Fruit fly (Drosophila melanogaster) whole organism, prepupa: ENCODE data around the gene Prosalpha6.

Experiments used
- Blimp-1 ChIP-seq: fragments of 200-800 bp; sonication (Bioruptor generic); optimal IDR thresholded peaks from 3 replicates; lab custom pipeline; 2017; ENCODE audit warnings: missing biosample characterization, missing genetic modification characterization, mild to moderate bottlenecking, moderate library complexity, missing genetic modification reagents
- CG11762 ChIP-seq: fragments of 200-800 bp; sonication (Bioruptor generic); optimal IDR thresholded peaks from 3 replicates; lab custom pipeline; 2016; ENCODE audit warnings: missing biosample characterization, missing genetic modification characterization; ENCODE audit not compliant: insufficient read depth
- CG15336 ChIP-seq: fragments of 200-800 bp; sonication (Bioruptor generic); IDR thresholded peaks from 2 replicates; pipeline ENCODE4 v1.3.6; 2022; ENCODE audit warnings: missing biosample characterization, missing genetic modification characterization
- CG1621 ChIP-seq: fragments of 200-800 bp; sonication (Bioruptor generic); optimal IDR thresholded peaks from 3 replicates; lab custom pipeline; 2018; ENCODE audit warnings: missing biosample characterization, mild to moderate bottlenecking, missing genetic modification characterization
- CG16779 ChIP-seq: fragments of 200-800 bp; sonication (Bioruptor generic); optimal IDR thresholded peaks from 3 replicates; lab custom pipeline; 2017; ENCODE audit warnings: missing biosample characterization, mild to moderate bottlenecking, missing genetic modification characterization
- CG34406 ChIP-seq: fragments of 200-800 bp; sonication (Bioruptor generic); optimal IDR thresholded peaks from 3 replicates; lab custom pipeline; 2016; ENCODE audit warnings: missing biosample characterization, missing genetic modification characterization
- CG3919 ChIP-seq: fragments of 200-800 bp; sonication (Bioruptor generic); optimal IDR thresholded peaks from 3 replicates; lab custom pipeline; 2016; ENCODE audit warnings: missing biosample characterization, missing genetic modification characterization
- CG6163 ChIP-seq: fragments of 200-800 bp; sonication (Bioruptor generic); IDR thresholded peaks from 3 replicates; pipeline ENCODE4 v1.3.6; 2022; ENCODE audit warnings: missing biosample characterization, missing genetic modification characterization
- CG6276 ChIP-seq: fragments of 200-800 bp; sonication (Bioruptor generic); optimal IDR thresholded peaks from 2 replicates; lab custom pipeline; 2017; ENCODE audit warnings: missing biosample characterization, mild to moderate bottlenecking, missing genetic modification characterization
- CG6792 ChIP-seq: fragments of 200-800 bp; sonication (Bioruptor generic); optimal IDR thresholded peaks from 3 replicates; lab custom pipeline; 2016; ENCODE audit warnings: missing biosample characterization, missing genetic modification characterization
- CG6808 ChIP-seq: fragments of 200-800 bp; sonication (Bioruptor generic); optimal IDR thresholded peaks from 3 replicates; lab custom pipeline; 2017; ENCODE audit warnings: missing biosample characterization, missing genetic modification characterization, mild to moderate bottlenecking, moderate library complexity, missing genetic modification reagents
- CG6854 ChIP-seq: fragments of 200-800 bp; sonication (Bioruptor generic); optimal IDR thresholded peaks from 2 replicates; lab custom pipeline; 2017; ENCODE audit warnings: missing biosample characterization, mild to moderate bottlenecking, missing genetic modification characterization
- CG7368 ChIP-seq: fragments of 200-800 bp; sonication (Bioruptor generic); optimal IDR thresholded peaks from 3 replicates; lab custom pipeline; 2016; ENCODE audit warnings: missing biosample characterization, missing genetic modification characterization
- CG8119 ChIP-seq: fragments of 200-800 bp; sonication (Bioruptor generic); IDR thresholded peaks from 3 replicates; pipeline ENCODE4 v1.3.6; 2022; ENCODE audit warnings: missing biosample characterization, missing genetic modification characterization
- CG8319 ChIP-seq: fragments of 200-800 bp; sonication (Bioruptor generic); optimal IDR thresholded peaks from 3 replicates; lab custom pipeline; 2016; ENCODE audit warnings: missing biosample characterization, missing genetic modification characterization
- CG8632 ChIP-seq: fragments of 200-800 bp; sonication (Bioruptor generic); optimal IDR thresholded peaks from 3 replicates; lab custom pipeline; 2016; ENCODE audit warnings: missing biosample characterization, missing genetic modification characterization
- Eip75B ChIP-seq: fragments of 200-800 bp; sonication (Bioruptor generic); optimal IDR thresholded peaks from 3 replicates; lab custom pipeline; 2016; ENCODE audit warnings: missing biosample characterization, missing genetic modification characterization
- Eip78C ChIP-seq: fragments of 200-800 bp; sonication (Bioruptor generic); peaks from one replicate; lab custom pipeline; 2016; ENCODE audit warnings: missing biosample characterization, missing genetic modification characterization
- Eip93F ChIP-seq: fragments of 200-800 bp; sonication (Bioruptor generic); optimal IDR thresholded peaks from 2 replicates; lab custom pipeline; 2016; ENCODE audit warnings: missing biosample characterization, mild to moderate bottlenecking, missing genetic modification characterization
- Ets21C ChIP-seq: fragments of 200-800 bp; sonication (Bioruptor generic); optimal IDR thresholded peaks from 3 replicates; lab custom pipeline; 2016; ENCODE audit warnings: missing biosample characterization, missing genetic modification characterization
- Ets96B ChIP-seq: fragments of 200-800 bp; optimal IDR thresholded peaks from 2 replicates; lab custom pipeline; 2019; ENCODE audit warnings: missing biosample characterization, mild to moderate bottlenecking, missing genetic modification characterization, moderate library complexity
- Hr38 ChIP-seq: sonication (Bioruptor generic); optimal IDR thresholded peaks from 2 replicates; lab custom pipeline; 2016; ENCODE audit warnings: missing biosample characterization, missing genetic modification characterization
- OdsH ChIP-seq: fragments of 200-800 bp; sonication (Bioruptor generic); optimal IDR thresholded peaks from 3 replicates; lab custom pipeline; 2016; ENCODE audit warnings: missing biosample characterization, missing genetic modification characterization
- Smox ChIP-seq: fragments of 200-800 bp; sonication (Bioruptor generic); optimal IDR thresholded peaks from 3 replicates; lab custom pipeline; 2016; ENCODE audit warnings: missing biosample characterization, missing genetic modification characterization
- Sox102F ChIP-seq: fragments of 200-800 bp; sonication (Bioruptor generic); optimal IDR thresholded peaks from 2 replicates; lab custom pipeline; 2016; ENCODE audit warnings: missing biosample characterization, mild to moderate bottlenecking, missing genetic modification characterization
- Sox14 ChIP-seq: fragments of 200-800 bp; sonication (Bioruptor generic); optimal IDR thresholded peaks from 3 replicates; lab custom pipeline; 2016; ENCODE audit warnings: missing biosample characterization, missing genetic modification characterization
- Sox15 ChIP-seq: fragments of 200-800 bp; sonication (Bioruptor generic); optimal IDR thresholded peaks from 3 replicates; lab custom pipeline; 2016; ENCODE audit warnings: missing biosample characterization, missing genetic modification characterization
- achi ChIP-seq: fragments of 200-800 bp; sonication (Bioruptor generic); optimal IDR thresholded peaks from 3 replicates; lab custom pipeline; 2016; ENCODE audit warnings: missing biosample characterization, missing genetic modification characterization
- cyc ChIP-seq: fragments of 200-800 bp; sonication (Bioruptor generic); optimal IDR thresholded peaks from 3 replicates; lab custom pipeline; 2016; ENCODE audit warnings: missing biosample characterization, missing genetic modification characterization
- fd59A ChIP-seq: fragments of 200-800 bp; sonication (Bioruptor generic); optimal IDR thresholded peaks from 2 replicates; lab custom pipeline; 2017; ENCODE audit warnings: missing biosample characterization, mild to moderate bottlenecking, missing genetic modification characterization, missing genetic modification reagents
- fd85E ChIP-seq: fragments of 200-800 bp; sonication (Bioruptor generic); optimal IDR thresholded peaks from 3 replicates; lab custom pipeline; 2016; ENCODE audit warnings: missing biosample characterization, missing genetic modification characterization
- fkh ChIP-seq: fragments of 200-800 bp; sonication (Bioruptor generic); optimal IDR thresholded peaks from 3 replicates; lab custom pipeline; 2017; ENCODE audit warnings: missing biosample characterization, mild to moderate bottlenecking, missing genetic modification characterization, moderate library complexity
- salr ChIP-seq, 2 experiments: fragments of 200-800 bp; sonication (Bioruptor generic); optimal IDR thresholded peaks; 3 replicates each; lab custom pipeline; 2016 to 2018; ENCODE audit warnings: missing biosample characterization in 2 of 2, missing genetic modification characterization in 2 of 2, mild to moderate bottlenecking in 1 of 2
- ss ChIP-seq, 2 experiments: fragments of 200-800 bp; sonication (Bioruptor generic); optimal IDR thresholded peaks; 2 replicates in 1 of 2; 3 replicates in 1 of 2; lab custom pipeline; 2017 to 2018; ENCODE audit warnings: mild to moderate bottlenecking in 2 of 2, missing biosample characterization in 2 of 2, missing genetic modification characterization in 2 of 2, moderate library complexity in 1 of 2
- topi ChIP-seq: fragments of 200-800 bp; sonication (Bioruptor generic); optimal IDR thresholded peaks from 3 replicates; lab custom pipeline; 2016; ENCODE audit warnings: missing biosample characterization, missing genetic modification characterization
- vri ChIP-seq: fragments of 200-800 bp; sonication (Bioruptor generic); optimal IDR thresholded peaks from 3 replicates; lab custom pipeline; 2016; ENCODE audit warnings: missing biosample characterization, mild to moderate bottlenecking, missing genetic modification characterization

The Prosalpha6 gene

dm6 chr2L:10200847-10201246 is 20.3 kb upstream of the Prosalpha6 start, which contains the start of the genes Ripalpha and RpL7 (continued):
- no peak for TF ChIP-seq CG6276 (GFP tag; lab: Kevin White, UChicago)
- TF ChIP-seq CG8119, result peak; percentile 60; the same call in 1 of the 3 replicates
- TF ChIP-seq Sox15 (GFP tag; lab: Kevin White, UChicago), result peak; percentile 82
- no peak for TF ChIP-seq Hr38 (GFP tag; lab: Kevin White, UChicago)
- TF ChIP-seq CG34406 (GFP tag; lab: Kevin White, UChicago), result peak; percentile 92
- peak; percentile 91 for TF ChIP-seq fd85E (GFP tag; lab: Kevin White, UChicago)
- TF ChIP-seq cyc (GFP tag; lab: Kevin White, UChicago), result peak; percentile 96
- TF ChIP-seq Blimp-1, result peak; percentile 90
- TF ChIP-seq, all 60 proteins: peak for 51

dm6 chr2L:10201743-10202142 is 19.4 kb upstream of the Prosalpha6 start:
- TF ChIP-seq Sox102F (GFP tag; lab: Kevin White, UChicago) (no peak), CG16779 (tag; lab: Kevin White, UChicago) (no peak), CG1621 (tag; lab: Kevin White, UChicago) (no peak), fd59A (GFP tag; lab: Kevin White, UChicago) (no peak)

- TF ChIP-seq fkh (GFP tag; lab: Kevin White, UChicago) (peak; percentile 76), CG6854 (GFP tag; lab: Kevin White, UChicago) (peak; percentile 17), topi (GFP tag; lab: Kevin White, UChicago) (no peak), Sox14 (GFP tag; lab: Kevin White, UChicago) (peak; percentile 31), Eip78C (GFP tag; lab: Kevin White, UChicago) (peak; percentile 27)
These were observed 17.1 kb upstream of the Prosalpha6 start, which contains the start of gene CG34159 for dm6 chr2L:10203933-10204509. TSS of gene CG34159 (minus strand) at chr2L:10204317.

dm6 chr2L:10205940-10206339 is 15.2 kb upstream of the Prosalpha6 start:
- TF ChIP-seq Blimp-1, result no peak
- no peak for TF ChIP-seq CG15336 (GFP tag; lab: Robert Waterston, UW)
- TF ChIP-seq CG1621 (tag; lab: Kevin White, UChicago), result no peak
- TF ChIP-seq CG6163 (GFP tag; lab: Robert Waterston, UW), result no peak
- TF ChIP-seq Eip75B (GFP tag; lab: Kevin White, UChicago), result no peak
- no peak for TF ChIP-seq CG3919 (GFP tag; lab: Kevin White, UChicago)
- no peak for TF ChIP-seq CG6276 (GFP tag; lab: Kevin White, UChicago)
- no peak for TF ChIP-seq salr (GFP tag; optimal IDR thresholded peaks at IDR 0.05; lab: Kevin White, UChicago)
- no peak for TF ChIP-seq Eip78C (GFP tag; lab: Kevin White, UChicago)
- no peak for TF ChIP-seq OdsH (GFP tag; lab: Kevin White, UChicago)
- no peak for TF ChIP-seq CG8319
- TF ChIP-seq CG7368, result no peak
- no peak for TF ChIP-seq CG8119

dm6 chr2L:10206633-10207162 is 14.5 kb upstream of the Prosalpha6 start, which contains the start of gene Snx17:
TSS of gene Snx17 (minus strand) at chr2L:10206961.
- TF ChIP-seq fkh (GFP tag; lab: Kevin White, UChicago), result no peak
- TF ChIP-seq Smox (GFP tag; lab: Kevin White, UChicago), result no peak
- TF ChIP-seq CG8632 (GFP tag; lab: Kevin White, UChicago), result no peak
- TF ChIP-seq Ets21C (GFP tag; lab: Kevin White, UChicago), result no peak
- TF ChIP-seq CG6808, result no peak
- TF ChIP-seq vri (GFP tag; lab: Kevin White, UChicago), result no peak
- no peak for TF ChIP-seq Sox15 (GFP tag; lab: Kevin White, UChicago)
- TF ChIP-seq CG34406 (GFP tag; lab: Kevin White, UChicago), result no peak
- TF ChIP-seq CG11762 (GFP tag; lab: Kevin White, UChicago), result no peak
- no peak for TF ChIP-seq achi (GFP tag; lab: Kevin White, UChicago)
- TF ChIP-seq CG8319, result no peak
- TF ChIP-seq CG6792 (GFP tag; lab: Kevin White, UChicago), result no peak
- no peak for TF ChIP-seq salr (GFP tag; optimal IDR thresholded peaks at IDR 0.05; lab: Kevin White, UChicago)
- no peak for TF ChIP-seq CG6276 (GFP tag; lab: Kevin White, UChicago)
- no peak for TF ChIP-seq CG3919 (GFP tag; lab: Kevin White, UChicago)
- no peak for TF ChIP-seq Eip93F
- TF ChIP-seq ss (GFP tag; optimal IDR thresholded peaks at IDR 0.05; lab: Kevin White, UChicago), result no peak
- TF ChIP-seq Ets96B (tag; lab: Kevin White, UChicago), result no peak
